Worm (Caenorhabditis elegans) whole organism, young adult: ENCODE results near the gene parn-2.

Source experiments
- B0336.3 ChIP-seq: fragments of 200-800 bp; sonication (Bioruptor generic); IDR thresholded peaks from 2 replicates; pipeline ENCODE4 v1.3.6; 2022; ENCODE audit warnings: missing genetic modification characterization, missing compliant biosample characterization
- F10E7.11 ChIP-seq: sonication (generic microtip); optimal IDR thresholded peaks from 2 replicates; lab custom pipeline; 2017; ENCODE audit warnings: mild to moderate bottlenecking, missing genetic modification characterization, moderate library complexity, missing compliant biosample characterization
- F22D6.2 ChIP-seq: sonication (generic microtip); optimal IDR thresholded peaks from 2 replicates; lab custom pipeline; 2016; ENCODE audit warnings: mild to moderate bottlenecking, missing genetic modification characterization, missing compliant biosample characterization
- F33H1.4 ChIP-seq: fragments of 200-800 bp; sonication (Bioruptor generic); IDR thresholded peaks from 2 replicates; pipeline ENCODE4 v1.3.6; 2022; ENCODE audit warnings: missing genetic modification reagents, missing genetic modification characterization, missing compliant biosample characterization
- F39B2.1 ChIP-seq: fragments of 200-800 bp; sonication (Bioruptor generic); IDR thresholded peaks from 2 replicates; pipeline ENCODE4 v1.3.6; 2022; ENCODE audit warnings: missing genetic modification reagents, missing genetic modification characterization, missing compliant biosample characterization
- F52B5.7 ChIP-seq: sonication (generic microtip); optimal IDR thresholded peaks from 2 replicates; lab custom pipeline; 2016; ENCODE audit warnings: mild to moderate bottlenecking, missing genetic modification characterization, missing compliant biosample characterization
- F55B11.4 ChIP-seq: sonication (generic microtip); optimal IDR thresholded peaks from 2 replicates; lab custom pipeline; 2016; ENCODE audit warnings: missing compliant biosample characterization, missing genetic modification characterization, borderline replicate concordance; ENCODE audit not compliant: insufficient read depth
- F57A8.1 ChIP-seq: fragments of 200-800 bp; sonication (Bioruptor generic); optimal IDR thresholded peaks from 2 replicates; lab custom pipeline; 2018; ENCODE audit warnings: mild to moderate bottlenecking, missing genetic modification characterization, moderate library complexity, missing compliant biosample characterization
- K12H6.12 ChIP-seq: fragments of 200-800 bp; sonication (Bioruptor generic); optimal IDR thresholded peaks from 2 replicates; lab custom pipeline; 2018; ENCODE audit warnings: mild to moderate bottlenecking, missing genetic modification characterization, missing compliant biosample characterization
- Y67H2A.10 ChIP-seq: fragments of 200-800 bp; sonication (Bioruptor generic); conservative IDR thresholded peaks from 2 replicates; pipeline ENCODE4 v1.3.6; 2022; ENCODE audit warnings: missing genetic modification reagents, missing genetic modification characterization, missing compliant biosample characterization
- ZK185.1 ChIP-seq: sonication (generic microtip); optimal IDR thresholded peaks from 2 replicates; lab custom pipeline; 2016; ENCODE audit warnings: mild to moderate bottlenecking, missing genetic modification characterization, missing compliant biosample characterization; ENCODE audit not compliant: poor library complexity, severe bottlenecking
- akir-1 ChIP-seq: fragments of 200-800 bp; sonication (Bioruptor generic); optimal IDR thresholded peaks from 2 replicates; lab custom pipeline; 2018; ENCODE audit warnings: mild to moderate bottlenecking, missing genetic modification characterization, moderate library complexity, missing compliant biosample characterization
- ama-1 ChIP-seq, 3 experiments: fragments of 150-350 bp in 1 of 3; sonication (generic microtip) in 2 of 3; optimal IDR thresholded peaks; 2 replicates each; lab custom pipeline; 2014 to 2018; ENCODE audit warnings: missing biosample characterization in 2 of 3, missing genetic modification characterization in 2 of 3, missing genetic modification reagents in 2 of 3
- aptf-3 ChIP-seq: fragments of 200-800 bp; sonication (Bioruptor generic); IDR thresholded peaks from 2 replicates; pipeline ENCODE4 v1.3.6; 2022; ENCODE audit warnings: missing genetic modification characterization, missing compliant biosample characterization
- atf-7 ChIP-seq: sonication (generic microtip); optimal IDR thresholded peaks from 2 replicates; lab custom pipeline; 2017; ENCODE audit warnings: mild to moderate bottlenecking, missing genetic modification characterization, missing compliant biosample characterization
- attf-3 ChIP-seq: fragments of 200-800 bp; sonication (Bioruptor generic); conservative IDR thresholded peaks from 2 replicates; pipeline ENCODE4 v1.3.6; 2022; ENCODE audit warnings: missing genetic modification reagents, missing genetic modification characterization, missing compliant biosample characterization
- attf-5 ChIP-seq: fragments of 200-800 bp; sonication (Bioruptor generic); optimal IDR thresholded peaks from 2 replicates; lab custom pipeline; 2018; ENCODE audit warnings: mild to moderate bottlenecking, missing genetic modification characterization, missing compliant biosample characterization
- ccch-3 ChIP-seq: fragments of 200-800 bp; sonication (Bioruptor generic); optimal IDR thresholded peaks from 2 replicates; lab custom pipeline; 2018; ENCODE audit warnings: mild to moderate bottlenecking, missing genetic modification characterization, missing compliant biosample characterization
- cebp-1 ChIP-seq, 2 experiments: fragments of 200-800 bp in 1 of 2; sonication (Bioruptor generic) in 1 of 2; sonication (generic microtip) in 1 of 2; IDR thresholded peaks in 1 of 2; optimal IDR thresholded peaks in 1 of 2; 2 replicates each; pipeline versions ENCODE4 v1.3.6 to Lab custom; 2017 to 2022; ENCODE audit warnings: missing compliant biosample characterization in 2 of 2, missing genetic modification characterization in 2 of 2, mild to moderate bottlenecking in 1 of 2, missing genetic modification reagents in 1 of 2, moderate library complexity in 1 of 2
- ceh-40 ChIP-seq: fragments of 200-800 bp; sonication (Bioruptor generic); IDR thresholded peaks from 2 replicates; pipeline ENCODE4 v1.3.6; 2022; ENCODE audit warnings: missing genetic modification characterization, missing compliant biosample characterization
- die-1 ChIP-seq: sonication (generic microtip); optimal IDR thresholded peaks from 2 replicates; lab custom pipeline; 2016; ENCODE audit warnings: missing genotype, mild to moderate bottlenecking, missing genetic modification characterization, missing compliant biosample characterization
- dox-1 ChIP-seq: fragments of 200-800 bp; sonication (Bioruptor generic); IDR thresholded peaks from 2 replicates; pipeline ENCODE4 v1.3.6; 2022; ENCODE audit warnings: missing genetic modification reagents, missing genetic modification characterization, missing compliant biosample characterization
- dpff-1 ChIP-seq: sonication (generic microtip); optimal IDR thresholded peaks from 2 replicates; lab custom pipeline; 2017; ENCODE audit warnings: mild to moderate bottlenecking, missing genetic modification characterization, missing compliant biosample characterization
- efl-1 ChIP-seq: fragments of 150-350 bp; optimal IDR thresholded peaks from 2 replicates; lab custom pipeline; 2014; ENCODE audit warnings: missing biosample characterization, missing genetic modification reagents, missing genetic modification characterization
- egrh-3 ChIP-seq: fragments of 200-800 bp; sonication (Bioruptor generic); IDR thresholded peaks from 2 replicates; pipeline ENCODE4 v1.3.6; 2022; ENCODE audit warnings: missing genetic modification reagents, missing genetic modification characterization, missing compliant biosample characterization
- fkh-3 ChIP-seq: sonication (generic microtip); optimal IDR thresholded peaks from 2 replicates; lab custom pipeline; 2016; ENCODE audit warnings: mild to moderate bottlenecking, missing genetic modification characterization, missing compliant biosample characterization
- him-1 ChIP-seq: sonication (generic microtip); optimal IDR thresholded peaks from 2 replicates; lab custom pipeline; 2016; ENCODE audit warnings: missing genotype, missing genetic modification reagents, missing genetic modification characterization, missing compliant biosample characterization
- hlh-12 ChIP-seq: sonication (generic microtip); optimal IDR thresholded peaks from 2 replicates; lab custom pipeline; 2016; ENCODE audit warnings: missing genetic modification characterization, missing compliant biosample characterization
- hmg-1.2 ChIP-seq: fragments of 200-800 bp; sonication (Bioruptor generic); IDR thresholded peaks from 2 replicates; pipeline ENCODE4 v1.3.6; 2022; ENCODE audit warnings: missing genetic modification reagents, missing genetic modification characterization, missing compliant biosample characterization
- hmg-20 ChIP-seq: fragments of 200-800 bp; sonication (Bioruptor generic); IDR thresholded peaks from 2 replicates; pipeline ENCODE4 v1.3.6; 2022; ENCODE audit warnings: missing genetic modification reagents, missing genetic modification characterization, missing compliant biosample characterization
- lag-1 ChIP-seq: fragments of 200-800 bp; sonication (Bioruptor generic); IDR thresholded peaks from 2 replicates; pipeline ENCODE4 v1.3.6; 2022; ENCODE audit warnings: missing genetic modification reagents, missing genetic modification characterization, missing compliant biosample characterization
- let-526 ChIP-seq: fragments of 200-800 bp; sonication (Bioruptor generic); IDR thresholded peaks from 2 replicates; pipeline ENCODE4 v1.3.6; 2022; ENCODE audit warnings: missing genetic modification reagents, missing genetic modification characterization, missing compliant biosample characterization
- let-607 ChIP-seq, 2 experiments: fragments of 200-800 bp in 1 of 2; sonication (Bioruptor generic) in 1 of 2; sonication (generic microtip) in 1 of 2; optimal IDR thresholded peaks; 2 replicates each; lab custom pipeline; 2016 to 2018; ENCODE audit warnings: mild to moderate bottlenecking in 2 of 2, missing compliant biosample characterization in 2 of 2, missing genetic modification characterization in 2 of 2, moderate library complexity in 2 of 2, missing genotype in 1 of 2
- lin-26 ChIP-seq: fragments of 200-800 bp; sonication (Bioruptor generic); IDR thresholded peaks from 2 replicates; pipeline ENCODE4 v1.3.6; 2022; ENCODE audit warnings: missing genetic modification reagents, missing genetic modification characterization, missing compliant biosample characterization
- lsl-1 ChIP-seq: fragments of 200-800 bp; sonication (Bioruptor generic); optimal IDR thresholded peaks from 2 replicates; lab custom pipeline; 2018; ENCODE audit warnings: mild to moderate bottlenecking, missing genetic modification characterization, moderate library complexity, missing compliant biosample characterization
- madf-6 ChIP-seq: fragments of 200-800 bp; sonication (Bioruptor generic); IDR thresholded peaks from 2 replicates; pipeline ENCODE4 v1.3.6; 2022; ENCODE audit warnings: missing genetic modification reagents, missing genetic modification characterization, missing compliant biosample characterization
- mel-28 ChIP-seq: sonication (generic microtip); optimal IDR thresholded peaks from 2 replicates; lab custom pipeline; 2016; ENCODE audit warnings: borderline replicate concordance, mild to moderate bottlenecking, missing genetic modification characterization, missing compliant biosample characterization
- nfya-1 ChIP-seq: sonication (generic microtip); optimal IDR thresholded peaks from 2 replicates; lab custom pipeline; 2017; ENCODE audit warnings: antibody characterized with exemption, missing compliant biosample characterization, missing genetic modification characterization, borderline replicate concordance; ENCODE audit not compliant: insufficient read depth
- nhr-120 ChIP-seq: fragments of 200-800 bp; sonication (Bioruptor generic); IDR thresholded peaks from 2 replicates; pipeline ENCODE4 v1.3.6; 2022; ENCODE audit warnings: missing genetic modification characterization, missing compliant biosample characterization
- nhr-179 ChIP-seq: sonication (generic microtip); optimal IDR thresholded peaks from 2 replicates; lab custom pipeline; 2016; ENCODE audit warnings: mild to moderate bottlenecking, missing genetic modification characterization, missing compliant biosample characterization
- nhr-90 ChIP-seq: sonication (generic microtip); optimal IDR thresholded peaks from 2 replicates; lab custom pipeline; 2016; ENCODE audit warnings: missing genotype, mild to moderate bottlenecking, missing genetic modification characterization, missing compliant biosample characterization
- rpc-1 ChIP-seq, 2 experiments: fragments of 150-350 bp in 1 of 2; sonication (generic microtip) in 1 of 2; optimal IDR thresholded peaks; 2 replicates each; lab custom pipeline; 2014 to 2018; ENCODE audit warnings: missing biosample characterization in 1 of 2, missing genetic modification characterization in 1 of 2, missing genetic modification reagents in 1 of 2, missing genotype in 1 of 2
- tbx-9 ChIP-seq: sonication (generic microtip); optimal IDR thresholded peaks from 2 replicates; lab custom pipeline; 2016; ENCODE audit warnings: borderline replicate concordance, missing genetic modification characterization, inconsistent platforms, missing compliant biosample characterization
- tlf-1 ChIP-seq: fragments of 200-800 bp; sonication (Bioruptor generic); optimal IDR thresholded peaks from 2 replicates; lab custom pipeline; 2018; ENCODE audit warnings: mild to moderate bottlenecking, missing genetic modification characterization, missing compliant biosample characterization
- unc-130 ChIP-seq: sonication (generic microtip); optimal IDR thresholded peaks from 2 replicates; lab custom pipeline; 2016; ENCODE audit warnings: missing genetic modification reagents, missing genetic modification characterization, missing compliant biosample characterization
- unc-62 ChIP-seq: fragments of 150-350 bp; optimal IDR thresholded peaks from 2 replicates; lab custom pipeline; 2014; ENCODE audit warnings: missing biosample characterization, missing genetic modification reagents, missing genetic modification characterization
- zim-3 ChIP-seq: sonication (generic microtip); optimal IDR thresholded peaks from 2 replicates; lab custom pipeline; 2017; ENCODE audit warnings: mild to moderate bottlenecking, missing genetic modification characterization, moderate library complexity, missing compliant biosample characterization
- ztf-28 ChIP-seq: fragments of 200-800 bp; sonication (Bioruptor generic); IDR thresholded peaks from 2 replicates; pipeline ENCODE4 v1.3.6; 2022; ENCODE audit warnings: missing genetic modification reagents, missing genetic modification characterization, missing compliant biosample characterization

parn-2 gene

ce11 chrII:12284045-12284444 is 27.6 kb upstream of the parn-2 start (continued):
- TF ChIP-seq F22D6.2 (tag; lab: Kevin White, UChicago) (no peak), mel-28 (no peak), rpc-1 (optimal IDR thresholded peaks at IDR 0.05; lab: Kevin White, UChicago) (no peak), rpc-1 (tag; optimal IDR thresholded peaks at IDR 0.05; lab: Kevin White, UChicago) (no peak), dpff-1 (tag; lab: Kevin White, UChicago) (no peak), B0336.3 (GFP tag; lab: Robert Waterston, UW) (peak; percentile 72), F10E7.11 (tag; lab: Kevin White, UChicago) (no peak), ztf-28 (GFP tag; lab: Robert Waterston, UW) (no peak), ceh-40 (GFP tag; lab: Robert Waterston, UW) (no peak), lsl-1 (GFP tag; lab: Kevin White, UChicago) (peak; percentile 70), lin-26 (no peak), nhr-120 (GFP tag; lab: Robert Waterston, UW) (no peak), zim-3 (tag; lab: Kevin White, UChicago) (no peak), K12H6.12 (tag; lab: Kevin White, UChicago) (no peak), ama-1 (optimal IDR thresholded peaks at IDR 0.05; lab: Kevin White, UChicago) (no peak), ama-1 (GFP tag; optimal IDR thresholded peaks at IDR 0.05; lab: Kevin White, UChicago) (no peak), F39B2.1 (no peak), die-1 (no peak), let-607 (tag; optimal IDR thresholded peaks at IDR 0.05; lab: Kevin White, UChicago) (no peak), nfya-1 (tag; lab: Kevin White, UChicago) (no peak), cebp-1 (GFP tag; IDR thresholded peaks at IDR 0.05; lab: Robert Waterston, UW) (no peak), cebp-1 (tag; optimal IDR thresholded peaks at IDR 0.05; lab: Kevin White, UChicago) (no peak), ccch-3 (GFP tag; lab: Kevin White, UChicago) (no peak), ZK185.1 (tag; lab: Kevin White, UChicago) (no peak), attf-3 (GFP tag; lab: Robert Waterston, UW) (peak; percentile 80), egrh-3 (GFP tag; lab: Robert Waterston, UW) (no peak), hmg-1.2 (no peak; the same call in 1 of the 2 replicates), attf-5 (GFP tag; lab: Kevin White, UChicago) (no peak), let-526 (GFP tag; lab: Robert Waterston, UW) (no peak), hlh-12 (tag; lab: Kevin White, UChicago) (no peak), F55B11.4 (tag; lab: Kevin White, UChicago) (no peak), dox-1 (GFP tag; lab: Robert Waterston, UW) (no peak), F52B5.7 (tag; lab: Kevin White, UChicago) (no peak), madf-6 (GFP tag; lab: Robert Waterston, UW) (peak; percentile 97), unc-130 (GFP tag; lab: Kevin White, UChicago) (peak; percentile 57), unc-62 (no peak), atf-7 (tag; lab: Kevin White, UChicago) (no peak), hmg-20 (no peak), aptf-3 (no peak), efl-1 (peak; percentile 96), tlf-1 (GFP tag; lab: Kevin White, UChicago) (peak; percentile 66), nhr-90 (tag; lab: Kevin White, UChicago) (no peak), nhr-179 (no peak), Y67H2A.10 (no peak), F57A8.1 (GFP tag; lab: Kevin White, UChicago) (no peak), F33H1.4 (GFP tag; lab: Robert Waterston, UW) (peak; percentile 95), fkh-3 (tag; lab: Kevin White, UChicago) (no peak), lag-1 (GFP tag; lab: Robert Waterston, UW) (no peak), akir-1 (GFP tag; lab: Kevin White, UChicago) (no peak), tbx-9 (tag; lab: Kevin White, UChicago) (no peak), him-1 (tag; lab: Kevin White, UChicago) (no peak)
